Fruit fly (Drosophila melanogaster) whole organism, embryonic: ENCODE results near the gene Apoltp.
A peak's percentile ranks its signal among the peaks of the same experiment; 100 is the strongest.

Experiments
- Atf-2 ChIP-seq: fragments of 200-800 bp; sonication (Bioruptor generic); optimal IDR thresholded peaks from 2 replicates; lab custom pipeline; 2016; ENCODE audit warnings: missing biosample characterization, missing genetic modification characterization
- Awh ChIP-seq: fragments of 200-800 bp; sonication (Bioruptor generic); IDR thresholded peaks from 2 replicates; pipeline ENCODE4, ENCODE4 v1.3.6; 2022; ENCODE audit warnings: missing biosample characterization, missing genetic modification characterization
- CG10366 ChIP-seq: fragments of 200-800 bp; sonication (Bioruptor generic); IDR thresholded peaks from 2 replicates; pipeline ENCODE4 v1.3.6; 2022; ENCODE audit warnings: missing biosample characterization, missing genetic modification characterization
- CG11504 ChIP-seq: fragments of 200-800 bp; sonication (Bioruptor generic); optimal IDR thresholded peaks from 3 replicates; lab custom pipeline; 2019; ENCODE audit warnings: missing biosample characterization, mild to moderate bottlenecking, missing genetic modification characterization, moderate library complexity
- CG12104 ChIP-seq: fragments of 200-800 bp; sonication (Bioruptor generic); optimal IDR thresholded peaks from 3 replicates; lab custom pipeline; 2016; ENCODE audit warnings: missing biosample characterization, missing genetic modification characterization
- CG12155 ChIP-seq: fragments of 200-800 bp; sonication (Bioruptor generic); optimal IDR thresholded peaks from 3 replicates; lab custom pipeline; 2016; ENCODE audit warnings: missing biosample characterization, missing genetic modification characterization
- CG12659 ChIP-seq: fragments of 200-800 bp; sonication (Bioruptor generic); optimal IDR thresholded peaks from 3 replicates; lab custom pipeline; 2017; ENCODE audit warnings: mild to moderate bottlenecking, missing biosample characterization, missing genetic modification reagents, missing genetic modification characterization
- CG15073 ChIP-seq: fragments of 200-800 bp; sonication (Bioruptor generic); optimal IDR thresholded peaks from 2 replicates; lab custom pipeline; 2016; ENCODE audit warnings: missing biosample characterization, missing genetic modification characterization
- CG15479 ChIP-seq: fragments of 200-800 bp; sonication (Bioruptor generic); optimal IDR thresholded peaks from 3 replicates; lab custom pipeline; 2019; ENCODE audit warnings: missing biosample characterization, mild to moderate bottlenecking, missing genetic modification characterization, moderate library complexity
- CG1602 ChIP-seq: fragments of 200-800 bp; sonication (Bioruptor generic); optimal IDR thresholded peaks from 3 replicates; lab custom pipeline; 2016; ENCODE audit warnings: missing biosample characterization, missing genetic modification characterization
- CG2202 ChIP-seq: fragments of 200-800 bp; sonication (Bioruptor generic); optimal IDR thresholded peaks from 2 replicates; lab custom pipeline; 2018; ENCODE audit warnings: missing biosample characterization, mild to moderate bottlenecking, missing genetic modification characterization
- CG2678 ChIP-seq: fragments of 200-800 bp; sonication (Bioruptor generic); optimal IDR thresholded peaks from 3 replicates; lab custom pipeline; 2019; ENCODE audit warnings: missing biosample characterization, mild to moderate bottlenecking, missing genetic modification characterization, moderate library complexity
- CG2712 ChIP-seq: fragments of 200-800 bp; optimal IDR thresholded peaks from 3 replicates; lab custom pipeline; 2019; ENCODE audit warnings: missing biosample characterization, mild to moderate bottlenecking, missing genetic modification characterization, moderate library complexity
- CG2889 ChIP-seq: fragments of 200-800 bp; sonication (Bioruptor generic); IDR thresholded peaks from 3 replicates; pipeline ENCODE4 v1.3.6; 2022; ENCODE audit warnings: missing biosample characterization, missing genetic modification characterization
- CG3281 ChIP-seq: fragments of 200-800 bp; sonication (Bioruptor generic); optimal IDR thresholded peaks from 3 replicates; lab custom pipeline; 2017; ENCODE audit warnings: missing biosample characterization, mild to moderate bottlenecking, missing genetic modification characterization
- CG3726 ChIP-seq: fragments of 200-800 bp; sonication (Bioruptor generic); IDR thresholded peaks from 3 replicates; pipeline ENCODE4, ENCODE4 v1.3.6; 2022; ENCODE audit warnings: missing biosample characterization, missing genetic modification characterization
- CG4282 ChIP-seq: fragments of 200-800 bp; sonication (Bioruptor generic); optimal IDR thresholded peaks from 2 replicates; lab custom pipeline; 2016; ENCODE audit warnings: missing biosample characterization, missing genetic modification characterization
- CG43689 ChIP-seq: fragments of 200-800 bp; sonication (Bioruptor generic); IDR thresholded peaks from 2 replicates; pipeline ENCODE4 v1.3.6; 2022; ENCODE audit warnings: missing biosample characterization, missing genetic modification characterization
- CG6689 ChIP-seq: fragments of 200-800 bp; sonication (Bioruptor generic); IDR thresholded peaks from 2 replicates; pipeline ENCODE4 v1.3.6; 2022; ENCODE audit warnings: missing biosample characterization, missing genetic modification characterization
- CG7357 ChIP-seq: fragments of 200-800 bp; sonication (Bioruptor generic); IDR thresholded peaks from 3 replicates; pipeline ENCODE4 v1.3.6; 2022; ENCODE audit warnings: missing biosample characterization, missing genetic modification characterization
- CG8089 ChIP-seq: fragments of 200-800 bp; sonication (Bioruptor generic); optimal IDR thresholded peaks from 3 replicates; lab custom pipeline; 2016; ENCODE audit warnings: missing biosample characterization, missing genetic modification characterization
- CG9727 ChIP-seq: fragments of 200-800 bp; sonication (Bioruptor generic); optimal IDR thresholded peaks from 3 replicates; lab custom pipeline; 2017; ENCODE audit warnings: missing biosample characterization, mild to moderate bottlenecking, missing genetic modification characterization
- CG9932 ChIP-seq: fragments of 200-800 bp; sonication (Bioruptor generic); IDR thresholded peaks from 2 replicates; pipeline ENCODE4 v1.3.6; 2022; ENCODE audit warnings: missing biosample characterization, missing genetic modification characterization
- D19A ChIP-seq: fragments of 200-800 bp; optimal IDR thresholded peaks from 3 replicates; lab custom pipeline; 2019; ENCODE audit warnings: missing biosample characterization, mild to moderate bottlenecking, missing genetic modification characterization, moderate library complexity
- Dek ChIP-seq: fragments of 200-800 bp; sonication (Bioruptor generic); optimal IDR thresholded peaks from 3 replicates; lab custom pipeline; 2019; ENCODE audit warnings: missing biosample characterization, mild to moderate bottlenecking, missing genetic modification characterization, moderate library complexity
- Ets97D ChIP-seq: fragments of 200-800 bp; sonication (Bioruptor generic); optimal IDR thresholded peaks from 3 replicates; lab custom pipeline; 2016; ENCODE audit warnings: missing biosample characterization, missing genetic modification characterization
- GATAe ChIP-seq: fragments of 200-800 bp; sonication (Bioruptor generic); conservative IDR thresholded peaks from 2 replicates; pipeline ENCODE4 v1.3.6; 2022; ENCODE audit warnings: missing biosample characterization, missing genetic modification characterization
- HLH4C ChIP-seq: fragments of 200-800 bp; sonication (Bioruptor generic); IDR thresholded peaks from 3 replicates; pipeline ENCODE4 v1.3.6; 2022; ENCODE audit warnings: missing biosample characterization, missing genetic modification characterization; ENCODE audit not compliant: partially characterized antibody
- Lpt ChIP-seq: fragments of >200 bp; optimal IDR thresholded peaks from 2 replicates; lab custom pipeline; 2018; ENCODE audit warnings: missing biosample characterization, missing genetic modification characterization
- Max ChIP-seq: fragments of 200-800 bp; sonication (Bioruptor generic); optimal IDR thresholded peaks from 2 replicates; lab custom pipeline; 2016; ENCODE audit warnings: missing biosample characterization, mild to moderate bottlenecking, missing genetic modification characterization
- Mrtf ChIP-seq: fragments of 200-800 bp; sonication (Bioruptor generic); IDR thresholded peaks from 3 replicates; pipeline ENCODE4 v1.3.6; 2022; ENCODE audit warnings: missing biosample characterization, missing genetic modification characterization
- NC2α ChIP-seq: fragments of 200-800 bp; sonication (Bioruptor generic); optimal IDR thresholded peaks from 2 replicates; lab custom pipeline; 2016; ENCODE audit warnings: missing biosample characterization, missing genetic modification characterization
- Ravus ChIP-seq: fragments of 200-800 bp; sonication (Bioruptor generic); IDR thresholded peaks from 2 replicates; pipeline ENCODE4 v1.3.6; 2022; ENCODE audit warnings: missing biosample characterization, missing genetic modification characterization
- Rfx ChIP-seq: fragments of 200-800 bp; sonication (Bioruptor generic); IDR thresholded peaks from 2 replicates; pipeline ENCODE4 v1.3.6; 2022; ENCODE audit warnings: missing biosample characterization, missing genetic modification characterization
- Sox102F ChIP-seq: fragments of 200-800 bp; sonication (Bioruptor generic); optimal IDR thresholded peaks from 2 replicates; lab custom pipeline; 2018; ENCODE audit warnings: missing biosample characterization, mild to moderate bottlenecking, missing genetic modification characterization, moderate library complexity
- bigmax ChIP-seq: fragments of 200-800 bp; sonication (Bioruptor generic); optimal IDR thresholded peaks from 2 replicates; lab custom pipeline; 2018; ENCODE audit warnings: missing biosample characterization, mild to moderate bottlenecking, missing genetic modification characterization
- chif ChIP-seq, 2 experiments: fragments of 200-800 bp; sonication (Bioruptor generic); optimal IDR thresholded peaks; 3 replicates each; lab custom pipeline; 2016; ENCODE audit warnings: missing biosample characterization in 2 of 2, missing genetic modification characterization in 2 of 2
- crc ChIP-seq: fragments of 200-800 bp; sonication (Bioruptor generic); optimal IDR thresholded peaks from 2 replicates; lab custom pipeline; 2016; ENCODE audit warnings: missing biosample characterization, missing genetic modification characterization
- dmrt11E ChIP-seq: fragments of 200-800 bp; sonication (Bioruptor generic); optimal IDR thresholded peaks from 3 replicates; lab custom pipeline; 2018; ENCODE audit warnings: missing biosample characterization, mild to moderate bottlenecking, missing genetic modification characterization, moderate library complexity
- fd3F ChIP-seq: fragments of 200-800 bp; sonication (Bioruptor generic); optimal IDR thresholded peaks from 2 replicates; lab custom pipeline; 2018; ENCODE audit warnings: missing biosample characterization, mild to moderate bottlenecking, missing genetic modification characterization, moderate library complexity
- fru ChIP-seq: fragments of >200 bp; optimal IDR thresholded peaks from 2 replicates; lab custom pipeline; 2017
- gcm2 ChIP-seq: fragments of 200-800 bp; sonication (Bioruptor generic); optimal IDR thresholded peaks from 2 replicates; lab custom pipeline; 2016; ENCODE audit warnings: missing biosample characterization, missing genetic modification characterization
- grau ChIP-seq: fragments of 200-800 bp; optimal IDR thresholded peaks from 3 replicates; lab custom pipeline; 2019; ENCODE audit warnings: missing biosample characterization, mild to moderate bottlenecking, missing genetic modification characterization, moderate library complexity
- insv ChIP-seq, 2 experiments: fragments of 200-800 bp; sonication (Bioruptor generic); optimal IDR thresholded peaks; 3 replicates each; lab custom pipeline; 2016 to 2018; ENCODE audit warnings: missing biosample characterization in 2 of 2, missing genetic modification characterization in 2 of 2
- ken ChIP-seq: fragments of 200-800 bp; sonication (Bioruptor generic); IDR thresholded peaks from 3 replicates; pipeline ENCODE4 v1.3.6; 2022; ENCODE audit warnings: missing biosample characterization, missing genetic modification characterization
- lov ChIP-seq, 2 experiments: fragments of 200-800 bp in 1 of 2; fragments of >200 bp in 1 of 2; sonication (Bioruptor generic) in 1 of 2; IDR thresholded peaks in 1 of 2; optimal IDR thresholded peaks in 1 of 2; 2 replicates in 1 of 2; 3 replicates in 1 of 2; pipeline versions ENCODE4 v1.3.6 to Lab custom; 2017 to 2022; ENCODE audit warnings: missing biosample characterization in 1 of 2, missing genetic modification characterization in 1 of 2
- nmo ChIP-seq: fragments of 200-800 bp; sonication (Bioruptor generic); optimal IDR thresholded peaks from 2 replicates; lab custom pipeline; 2018; ENCODE audit warnings: missing biosample characterization, mild to moderate bottlenecking, missing genetic modification characterization, moderate library complexity
- onecut ChIP-seq: fragments of 200-800 bp; sonication (Bioruptor generic); IDR thresholded peaks from 2 replicates; pipeline ENCODE4 v1.3.6; 2022; ENCODE audit warnings: missing biosample characterization, missing genetic modification characterization
- pfk ChIP-seq: fragments of 200-800 bp; sonication (Bioruptor generic); optimal IDR thresholded peaks from 2 replicates; lab custom pipeline; 2018; ENCODE audit warnings: missing biosample characterization, mild to moderate bottlenecking, missing genetic modification characterization, moderate library complexity
- pum ChIP-seq: fragments of 200-800 bp; sonication (Bioruptor generic); optimal IDR thresholded peaks from 2 replicates; lab custom pipeline; 2016; ENCODE audit warnings: missing biosample characterization, missing genetic modification characterization
- sens-2 ChIP-seq: fragments of 200-800 bp; sonication (Bioruptor generic); IDR thresholded peaks from 2 replicates; pipeline ENCODE4 v1.3.6; 2022; ENCODE audit warnings: missing biosample characterization, missing genetic modification characterization
- zfh2 ChIP-seq: fragments of 200-800 bp; sonication (Bioruptor generic); optimal IDR thresholded peaks from 2 replicates; lab custom pipeline; 2016; ENCODE audit warnings: missing biosample characterization, missing genetic modification characterization

The Apoltp gene

DNA sequence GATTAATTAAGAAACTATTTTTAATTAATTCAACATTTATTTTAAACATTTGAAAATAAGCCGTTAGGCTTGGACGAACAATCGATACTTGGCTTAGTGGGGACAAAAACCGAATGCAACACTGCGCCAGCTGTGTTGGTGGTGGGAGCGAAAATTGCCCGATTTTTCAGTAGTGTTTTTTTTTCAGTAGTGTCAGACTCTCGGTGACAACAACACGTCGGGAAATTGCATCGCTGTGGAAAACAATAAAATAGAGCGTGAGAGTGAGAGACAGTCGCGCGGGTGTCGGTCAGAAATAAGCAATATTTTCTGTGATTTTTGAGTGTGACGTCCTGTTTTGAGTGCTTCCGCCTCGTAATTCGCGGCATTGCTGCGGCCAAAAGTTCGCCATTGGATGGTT, 17.3 kb upstream of the Apoltp start (continued):
- TF ChIP-seq CG4282 (GFP tag; lab: Kevin White, UChicago), result no peak
- no peak for TF ChIP-seq CG15479
- TF ChIP-seq CG12659 (GFP tag; lab: Kevin White, UChicago), result peak; percentile 80
- peak; percentile 71 for TF ChIP-seq CG9932 (GFP tag; lab: Robert Waterston, UW)
- TF ChIP-seq CG2712 (tag; lab: Kevin White, UChicago), result peak; percentile 6
- TF ChIP-seq insv (GFP tag; optimal IDR thresholded peaks at IDR 0.05; lab: Kevin White, UChicago), result peak in 1 of 2 experiments; percentile 35
- no peak for TF ChIP-seq CG2202 (tag; lab: Kevin White, UChicago)
- TF ChIP-seq Rfx (GFP tag; lab: Robert Waterston, UW), result peak; percentile 69
- TF ChIP-seq sens-2 (GFP tag; lab: Robert Waterston, UW), result 0 out of 2 replicates have a peak, but pooled peaks have one; percentile 38
- peak; percentile 16; the same call in 1 of the 2 replicates for TF ChIP-seq CG10366 (GFP tag; lab: Robert Waterston, UW)
- no peak for TF ChIP-seq Max (GFP tag; lab: Kevin White, UChicago)
- peak; percentile 16 for TF ChIP-seq CG9727 (GFP tag; lab: Kevin White, UChicago)
- TF ChIP-seq chif (GFP tag; optimal IDR thresholded peaks at IDR 0.05; lab: Kevin White, UChicago), result peak in 1 of 2 experiments; percentile 68
- TF ChIP-seq HLH4C (GFP tag; lab: Robert Waterston, UW), result peak; percentile 74
- no peak for TF ChIP-seq Mrtf (GFP tag; lab: Robert Waterston, UW)
- TF ChIP-seq grau (tag; lab: Kevin White, UChicago), result peak; percentile 19
- no peak for TF ChIP-seq Atf-2 (GFP tag; lab: Kevin White, UChicago)
- no peak for TF ChIP-seq CG3281 (GFP tag; lab: Kevin White, UChicago)
- TF ChIP-seq pfk (GFP tag; lab: Kevin White, UChicago), result no peak
- peak; percentile 51 for TF ChIP-seq CG12155
- TF ChIP-seq nmo (GFP tag; lab: Kevin White, UChicago), result peak; percentile 9
- 0 out of 2 replicates have a peak, but pooled peaks have one; percentile 26 for TF ChIP-seq Awh (GFP tag; lab: Robert Waterston, UW)
- TF ChIP-seq Ets97D, result peak; percentile 77
- TF ChIP-seq bigmax, result no peak
- TF ChIP-seq onecut (GFP tag; lab: Robert Waterston, UW), result peak; percentile 89
- no peak for TF ChIP-seq GATAe (GFP tag; lab: Robert Waterston, UW)
- peak; percentile 86 for TF ChIP-seq gcm2 (GFP tag; lab: Kevin White, UChicago)
- TF ChIP-seq D19A (tag; lab: Kevin White, UChicago), result no peak
- TF ChIP-seq CG43689 (GFP tag; lab: Robert Waterston, UW), result no peak
- no peak for TF ChIP-seq CG7357 (GFP tag; lab: Robert Waterston, UW)
- peak; percentile 28 for TF ChIP-seq Dek (tag; lab: Kevin White, UChicago)
- TF ChIP-seq crc, result no peak
- no peak for TF ChIP-seq CG3726 (GFP tag; lab: Robert Waterston, UW)
- TF ChIP-seq Ravus (GFP tag; lab: Robert Waterston, UW), result no peak
- 0 out of 2 replicates have a peak, but pooled peaks have one; percentile 9 for TF ChIP-seq CG6689
- TF ChIP-seq fru (lab: Kevin White, UChicago), result no peak
- peak; percentile 39 for TF ChIP-seq CG8089
- TF ChIP-seq dmrt11E (tag; lab: Kevin White, UChicago), result no peak
- TF ChIP-seq Sox102F (GFP tag; lab: Kevin White, UChicago), result no peak
- TF ChIP-seq CG15073 (GFP tag; lab: Kevin White, UChicago), result no peak
- TF ChIP-seq CG2678 (tag; lab: Kevin White, UChicago), result no peak
- peak; percentile 45; the same call in 1 of the 3 replicates for TF ChIP-seq ken (GFP tag; lab: Robert Waterston, UW)
- TF ChIP-seq pum, result peak; percentile 17
- TF ChIP-seq CG12104, result no peak
- no peak for TF ChIP-seq CG2889
- TF ChIP-seq NC2α (GFP tag; lab: Kevin White, UChicago), result peak; percentile 20
- TF ChIP-seq CG11504, result peak; percentile 61
- no peak for TF ChIP-seq CG1602
- TF ChIP-seq fd3F, result no peak
- TF ChIP-seq Lpt (GFP tag; lab: Kevin White, UChicago), result no peak
- peak; percentile 75 for TF ChIP-seq zfh2 (GFP tag; lab: Kevin White, UChicago)
- no peak for TF ChIP-seq lov (optimal IDR thresholded peaks at IDR 0.05; lab: Kevin White, UChicago)
- no peak for TF ChIP-seq lov (GFP tag; IDR thresholded peaks at IDR 0.05; lab: Robert Waterston, UW)
